Fruit fly (Drosophila melanogaster) whole organism, embryonic: ENCODE measurements around the gene CAH7.

Source experiments
- Atf3 ChIP-seq: fragments of 200-800 bp; sonication (Bioruptor generic); optimal IDR thresholded peaks from 3 replicates; lab custom pipeline; 2016; ENCODE audit warnings: missing biosample characterization, missing genetic modification characterization
- BEAF-32 ChIP-seq: fragments of 200-800 bp; sonication (Bioruptor generic); optimal IDR thresholded peaks from 3 replicates; lab custom pipeline; 2017; ENCODE audit warnings: missing biosample characterization, missing genetic modification characterization, mild to moderate bottlenecking, moderate library complexity, missing genetic modification reagents
- CG10274 ChIP-seq: fragments of 200-800 bp; sonication (Bioruptor generic); optimal IDR thresholded peaks from 3 replicates; lab custom pipeline; 2017; ENCODE audit warnings: missing biosample characterization, mild to moderate bottlenecking, missing genetic modification characterization
- CG10321 ChIP-seq: fragments of 200-800 bp; sonication (Bioruptor generic); IDR thresholded peaks from 2 replicates; pipeline ENCODE4 v1.3.6; 2022; ENCODE audit warnings: missing biosample characterization, missing genetic modification characterization
- CG10565 ChIP-seq: fragments of 200-800 bp; sonication (Bioruptor generic); optimal IDR thresholded peaks from 3 replicates; lab custom pipeline; 2016; ENCODE audit warnings: missing biosample characterization, mild to moderate bottlenecking, missing genetic modification characterization
- CG10654 ChIP-seq: fragments of 200-800 bp; sonication (Bioruptor generic); optimal IDR thresholded peaks from 2 replicates; lab custom pipeline; 2016; ENCODE audit warnings: missing biosample characterization, missing genetic modification characterization
- CG11560 ChIP-seq: fragments of 200-800 bp; sonication (Bioruptor generic); IDR thresholded peaks from 3 replicates; pipeline ENCODE4 v1.3.6; 2022; ENCODE audit warnings: missing biosample characterization, missing genetic modification characterization
- CG14441 ChIP-seq: fragments of 200-800 bp; sonication (Bioruptor generic); IDR thresholded peaks from 2 replicates; pipeline ENCODE4 v1.3.6; 2022; ENCODE audit warnings: missing biosample characterization, missing genetic modification characterization
- CG14965 ChIP-seq: fragments of 200-800 bp; sonication (Bioruptor generic); optimal IDR thresholded peaks from 2 replicates; lab custom pipeline; 2016; ENCODE audit warnings: missing biosample characterization, missing genetic modification characterization, borderline replicate concordance
- CG15514 ChIP-seq: fragments of 200-800 bp; sonication (Bioruptor generic); optimal IDR thresholded peaks from 3 replicates; lab custom pipeline; 2017; ENCODE audit warnings: missing biosample characterization, missing genetic modification characterization, mild to moderate bottlenecking, moderate library complexity, missing genetic modification reagents
- CG18599 ChIP-seq: fragments of 200-800 bp; sonication (Bioruptor generic); optimal IDR thresholded peaks from 3 replicates; lab custom pipeline; 2017; ENCODE audit warnings: missing biosample characterization, missing genetic modification characterization, mild to moderate bottlenecking, moderate library complexity, missing genetic modification reagents
- CG2889 ChIP-seq: fragments of 200-800 bp; sonication (Bioruptor generic); IDR thresholded peaks from 3 replicates; pipeline ENCODE4 v1.3.6; 2022; ENCODE audit warnings: missing biosample characterization, missing genetic modification characterization
- CG30431 ChIP-seq: fragments of 200-800 bp; sonication (Bioruptor generic); optimal IDR thresholded peaks from 2 replicates; lab custom pipeline; 2017; ENCODE audit warnings: missing biosample characterization, missing genetic modification characterization
- CG4360 ChIP-seq: fragments of 200-800 bp; sonication (Bioruptor generic); IDR thresholded peaks from 2 replicates; pipeline ENCODE4 v1.3.6; 2022; ENCODE audit warnings: missing biosample characterization, missing genetic modification characterization
- CG6272 ChIP-seq: fragments of 200-800 bp; sonication (Bioruptor generic); IDR thresholded peaks from 2 replicates; pipeline ENCODE4 v1.3.6; 2022; ENCODE audit warnings: missing biosample characterization, missing genetic modification characterization
- CG6683 ChIP-seq: fragments of 200-800 bp; sonication (Bioruptor generic); optimal IDR thresholded peaks from 2 replicates; lab custom pipeline; 2017; ENCODE audit warnings: missing biosample characterization, mild to moderate bottlenecking, missing genetic modification characterization, missing genetic modification reagents
- CG8944 ChIP-seq: fragments of 200-800 bp; sonication (Bioruptor generic); optimal IDR thresholded peaks from 3 replicates; lab custom pipeline; 2016; ENCODE audit warnings: missing biosample characterization, missing genetic modification characterization
- CG9437 ChIP-seq: fragments of 200-800 bp; sonication (Bioruptor generic); optimal IDR thresholded peaks from 2 replicates; lab custom pipeline; 2018; ENCODE audit warnings: missing biosample characterization, mild to moderate bottlenecking, missing genetic modification characterization
- CHES-1-like ChIP-seq: fragments of 200-800 bp; sonication (Bioruptor generic); optimal IDR thresholded peaks from 2 replicates; lab custom pipeline; 2016; ENCODE audit warnings: missing biosample characterization, missing genetic modification characterization
- Dll ChIP-seq: fragments of 200-800 bp; sonication (Bioruptor generic); IDR thresholded peaks from 4 replicates; pipeline ENCODE4 v1.3.6; 2022; ENCODE audit warnings: missing biosample characterization, missing genetic modification characterization; ENCODE audit not compliant: partially characterized antibody
- ERR ChIP-seq: fragments of 200-800 bp; sonication (Bioruptor generic); optimal IDR thresholded peaks from 2 replicates; lab custom pipeline; 2016; ENCODE audit warnings: missing biosample characterization, missing genetic modification characterization
- H15 ChIP-seq: fragments of 200-800 bp; sonication (Bioruptor generic); IDR thresholded peaks from 3 replicates; pipeline ENCODE4 v1.3.6; 2022; ENCODE audit warnings: missing biosample characterization, missing genetic modification characterization
- H2.0 ChIP-seq: fragments of 200-800 bp; sonication (Bioruptor generic); IDR thresholded peaks from 2 replicates; pipeline ENCODE4 v1.3.6; 2022; ENCODE audit warnings: missing biosample characterization, missing genetic modification characterization
- HLHmδ ChIP-seq: fragments of 200-800 bp; sonication (Bioruptor generic); optimal IDR thresholded peaks from 2 replicates; lab custom pipeline; 2018; ENCODE audit warnings: missing biosample characterization, mild to moderate bottlenecking, missing genetic modification characterization, moderate library complexity
- Hsf ChIP-seq: fragments of 200-800 bp; sonication (Bioruptor generic); optimal IDR thresholded peaks from 3 replicates; lab custom pipeline; 2016; ENCODE audit warnings: missing biosample characterization, missing genetic modification characterization
- Meics ChIP-seq: fragments of 200-800 bp; sonication (Bioruptor generic); optimal IDR thresholded peaks from 2 replicates; lab custom pipeline; 2017; ENCODE audit warnings: missing biosample characterization, mild to moderate bottlenecking, missing genetic modification characterization
- Neu2 ChIP-seq: fragments of 200-800 bp; sonication (Bioruptor generic); optimal IDR thresholded peaks from 3 replicates; lab custom pipeline; 2016; ENCODE audit warnings: missing biosample characterization, missing genetic modification characterization, borderline replicate concordance
- Nf-YA ChIP-seq: fragments of 200-800 bp; sonication (Bioruptor generic); IDR thresholded peaks from 2 replicates; pipeline ENCODE4 v1.3.6; 2022; ENCODE audit warnings: missing biosample characterization, missing genetic modification characterization
- Nf-YB ChIP-seq: fragments of 200-800 bp; sonication (Bioruptor generic); optimal IDR thresholded peaks from 3 replicates; lab custom pipeline; 2019; ENCODE audit warnings: missing biosample characterization, mild to moderate bottlenecking, missing genetic modification characterization, moderate library complexity
- Oaz ChIP-seq: fragments of 200-800 bp; sonication (Bioruptor generic); IDR thresholded peaks from 2 replicates; pipeline ENCODE4 v1.3.6; 2022; ENCODE audit warnings: missing biosample characterization, missing genetic modification characterization
- Oli ChIP-seq: fragments of 200-800 bp; sonication (Bioruptor generic); optimal IDR thresholded peaks from 2 replicates; lab custom pipeline; 2018; ENCODE audit warnings: missing biosample characterization, mild to moderate bottlenecking, missing genetic modification characterization, moderate library complexity
- PHDP ChIP-seq: fragments of 200-800 bp; sonication (Bioruptor generic); optimal IDR thresholded peaks from 3 replicates; lab custom pipeline; 2018; ENCODE audit warnings: missing biosample characterization, mild to moderate bottlenecking, missing genetic modification characterization, moderate library complexity
- Stat92E ChIP-seq, 3 experiments: fragments of >200 bp in 2 of 3; fragments of 200-800 bp in 1 of 3; sonication (Bioruptor generic) in 1 of 3; optimal IDR thresholded peaks; 2 replicates each; lab custom pipeline; 2017 to 2019; ENCODE audit warnings: missing biosample characterization in 3 of 3, missing genetic modification characterization in 3 of 3, mild to moderate bottlenecking in 1 of 3, moderate library complexity in 1 of 3
- bab2 ChIP-seq: fragments of 200-800 bp; sonication (Bioruptor generic); optimal IDR thresholded peaks from 2 replicates; lab custom pipeline; 2016; ENCODE audit warnings: missing biosample characterization, missing genetic modification characterization
- crol ChIP-seq: fragments of 200-800 bp; sonication (Bioruptor generic); IDR thresholded peaks from 2 replicates; pipeline ENCODE4 v1.3.6; 2022; ENCODE audit warnings: missing biosample characterization, missing genetic modification characterization
- dmrt11E ChIP-seq: fragments of 200-800 bp; sonication (Bioruptor generic); optimal IDR thresholded peaks from 3 replicates; lab custom pipeline; 2018; ENCODE audit warnings: missing biosample characterization, mild to moderate bottlenecking, missing genetic modification characterization, moderate library complexity
- dmrt99B ChIP-seq: fragments of 200-800 bp; sonication (Bioruptor generic); optimal IDR thresholded peaks from 2 replicates; lab custom pipeline; 2018; ENCODE audit warnings: missing biosample characterization, mild to moderate bottlenecking, missing genetic modification characterization, moderate library complexity
- fd64A ChIP-seq: fragments of 200-800 bp; sonication (Bioruptor generic); optimal IDR thresholded peaks from 3 replicates; lab custom pipeline; 2018; ENCODE audit warnings: missing biosample characterization, mild to moderate bottlenecking, missing genetic modification characterization
- gcm ChIP-seq: fragments of 200-800 bp; sonication (Bioruptor generic); optimal IDR thresholded peaks from 2 replicates; lab custom pipeline; 2019; ENCODE audit warnings: missing biosample characterization, mild to moderate bottlenecking, missing genetic modification characterization, moderate library complexity
- gsb ChIP-seq: fragments of 200-800 bp; sonication (Bioruptor generic); IDR thresholded peaks from 2 replicates; pipeline ENCODE4 v1.3.6; 2022; ENCODE audit warnings: missing biosample characterization, missing genetic modification characterization
- gsb-n ChIP-seq: fragments of 200-800 bp; sonication (Bioruptor generic); optimal IDR thresholded peaks from 3 replicates; lab custom pipeline; 2018; ENCODE audit warnings: missing biosample characterization, mild to moderate bottlenecking, missing genetic modification characterization
- gt ChIP-seq: fragments of 200-800 bp; sonication (Bioruptor generic); IDR thresholded peaks from 2 replicates; pipeline ENCODE4 v1.3.6; 2022; ENCODE audit warnings: missing biosample characterization, missing genetic modification characterization
- her ChIP-seq: fragments of 200-800 bp; sonication (Bioruptor generic); optimal IDR thresholded peaks from 2 replicates; lab custom pipeline; 2016; ENCODE audit warnings: missing biosample characterization, missing genetic modification characterization
- insv ChIP-seq, 2 experiments: fragments of 200-800 bp; sonication (Bioruptor generic); optimal IDR thresholded peaks; 3 replicates each; lab custom pipeline; 2016 to 2018; ENCODE audit warnings: missing biosample characterization in 2 of 2, missing genetic modification characterization in 2 of 2
- inv ChIP-seq: fragments of 200-800 bp; sonication (Bioruptor generic); IDR thresholded peaks from 2 replicates; pipeline ENCODE4 v1.3.6; 2022; ENCODE audit warnings: missing biosample characterization, missing genetic modification characterization; ENCODE audit not compliant: partially characterized antibody
- p53 ChIP-seq: fragments of 200-800 bp; sonication (Bioruptor generic); optimal IDR thresholded peaks from 2 replicates; lab custom pipeline; 2016; ENCODE audit warnings: missing biosample characterization, missing genetic modification characterization
- sna ChIP-seq: fragments of 200-800 bp; sonication (Bioruptor generic); IDR thresholded peaks from 2 replicates; pipeline ENCODE4 v1.3.6; 2022; ENCODE audit warnings: missing biosample characterization, missing genetic modification characterization; ENCODE audit not compliant: partially characterized antibody
- tap ChIP-seq: fragments of 200-800 bp; optimal IDR thresholded peaks from 3 replicates; lab custom pipeline; 2019; ENCODE audit warnings: missing biosample characterization, mild to moderate bottlenecking, missing genetic modification characterization, moderate library complexity
- vfl ChIP-seq: fragments of 200-800 bp; sonication (Bioruptor generic); optimal IDR thresholded peaks from 2 replicates; lab custom pipeline; 2016; ENCODE audit warnings: missing biosample characterization, missing genetic modification characterization
- wdn ChIP-seq: fragments of 200-800 bp; sonication (Bioruptor generic); IDR thresholded peaks from 2 replicates; pipeline ENCODE4 v1.3.6; 2022; ENCODE audit warnings: missing biosample characterization, missing genetic modification characterization

Gene CAH7

dm6 chr3R:10109938-10110337 is 2.1 kb upstream of the CAH7 start, which contains the start of gene Fmr1 (continued):
- TF ChIP-seq CG14965 (GFP tag; lab: Kevin White, UChicago) (no peak), gt (GFP tag; lab: Robert Waterston, UW) (no peak), CG10565 (GFP tag; lab: Kevin White, UChicago) (no peak), inv (GFP tag; lab: Robert Waterston, UW) (no peak; the same call in 1 of the 2 replicates), crol (GFP tag; lab: Robert Waterston, UW) (no peak), CG6272 (GFP tag; lab: Robert Waterston, UW) (peak; percentile 40; the same call in 1 of the 2 replicates), CG10321 (no peak), CG8944 (GFP tag; lab: Kevin White, UChicago) (peak; percentile 64), Nf-YB (GFP tag; lab: Kevin White, UChicago) (no peak), CG9437 (GFP tag; lab: Kevin White, UChicago) (peak; percentile 19), CG14441 (GFP tag; lab: Robert Waterston, UW) (peak; percentile 47; the same call in 1 of the 2 replicates), CG4360 (GFP tag; lab: Robert Waterston, UW) (no peak), HLHmδ (GFP tag; lab: Kevin White, UChicago) (no peak), gsb (no peak), Oaz (no peak), CG10274 (GFP tag; lab: Kevin White, UChicago) (no peak), Atf3 (GFP tag; lab: Kevin White, UChicago) (peak; percentile 7), gsb-n (tag; lab: Kevin White, UChicago) (peak; percentile 41), wdn (GFP tag; lab: Robert Waterston, UW) (no peak), Hsf (GFP tag; lab: Kevin White, UChicago) (peak; percentile 52), CG10654 (GFP tag; lab: Kevin White, UChicago) (peak; percentile 32), gcm (GFP tag; lab: Kevin White, UChicago) (no peak), fd64A (no peak), Neu2 (GFP tag; lab: Kevin White, UChicago) (no peak), Stat92E (GFP tag; optimal IDR thresholded peaks at IDR 0.05; lab: Kevin White, UChicago) (peak in 1 of 3 experiments; percentile 29), sna (GFP tag; lab: Robert Waterston, UW) (no peak), CG6683 (GFP tag; lab: Kevin White, UChicago) (no peak), bab2 (peak; percentile 54), Oli (tag; lab: Kevin White, UChicago) (peak; percentile 37), CG15514 (peak; percentile 85), H2.0 (GFP tag; lab: Robert Waterston, UW) (no peak), Dll (GFP tag; lab: Robert Waterston, UW) (peak; percentile 10; the same call in 1 of the 4 replicates), ERR (peak; percentile 21), CG2889 (no peak), PHDP (tag; lab: Kevin White, UChicago) (peak; percentile 40), her (GFP tag; lab: Kevin White, UChicago) (no peak), tap (no peak), CG18599 (no peak), H15 (GFP tag; lab: Robert Waterston, UW) (no peak), Meics (GFP tag; lab: Kevin White, UChicago) (peak; percentile 25), p53 (GFP tag; lab: Kevin White, UChicago) (peak; percentile 39), vfl (GFP tag; lab: Kevin White, UChicago) (peak; percentile 44), dmrt99B (no peak), dmrt11E (peak; percentile 35), Nf-YA (no peak), CG30431 (GFP tag; lab: Kevin White, UChicago) (no peak), CHES-1-like (peak; percentile 72), CG11560 (tag; lab: Robert Waterston, UW) (no peak), BEAF-32 (GFP tag; lab: Kevin White, UChicago) (peak; percentile 65), insv (GFP tag; optimal IDR thresholded peaks at IDR 0.05; lab: Kevin White, UChicago) (no peak)
